Worm (Caenorhabditis elegans) whole organism, mixed stage, embryonic: ENCODE results near the gene F53A9.1.

Experiments
- M03D4.4 ChIP-seq: sonication (generic microtip); optimal IDR thresholded peaks from 2 replicates; lab custom pipeline; 2017; ENCODE audit warnings: mild to moderate bottlenecking, missing genetic modification characterization, missing compliant biosample characterization
- ceh-39 ChIP-seq: fragments of 150-350 bp; optimal IDR thresholded peaks from 2 replicates; lab custom pipeline; 2014; ENCODE audit warnings: missing biosample characterization, missing genetic modification characterization
- ceh-43 ChIP-seq: fragments of 200-800 bp; sonication (Bioruptor generic); optimal IDR thresholded peaks from 2 replicates; lab custom pipeline; 2018; ENCODE audit warnings: mild to moderate bottlenecking, missing genetic modification characterization, moderate library complexity, missing compliant biosample characterization
- ceh-83 ChIP-seq: fragments of 200-800 bp; sonication (Bioruptor generic); optimal IDR thresholded peaks from 2 replicates; lab custom pipeline; 2018; ENCODE audit warnings: mild to moderate bottlenecking, missing genetic modification characterization, missing compliant biosample characterization
- ces-1 ChIP-seq: fragments of 150-350 bp; optimal IDR thresholded peaks from 2 replicates; lab custom pipeline; 2014; ENCODE audit warnings: missing biosample characterization, missing genetic modification reagents, missing genetic modification characterization
- cnd-1 ChIP-seq: fragments of 200-800 bp; sonication (Bioruptor generic); optimal IDR thresholded peaks from 2 replicates; lab custom pipeline; 2018; ENCODE audit warnings: mild to moderate bottlenecking, missing genetic modification characterization, missing compliant biosample characterization
- drap-1 ChIP-seq: fragments of 200-800 bp; sonication (Bioruptor generic); optimal IDR thresholded peaks from 3 replicates; lab custom pipeline; 2018; ENCODE audit warnings: mild to moderate bottlenecking, missing genetic modification characterization, missing compliant biosample characterization
- elt-1 ChIP-seq: sonication (generic microtip); optimal IDR thresholded peaks from 2 replicates; lab custom pipeline; 2017; ENCODE audit warnings: missing genetic modification characterization, mild to moderate bottlenecking, missing compliant biosample characterization, antibody characterized with exemption, moderate library complexity, borderline replicate concordance; ENCODE audit not compliant: insufficient read depth
- elt-3 ChIP-seq: fragments of 150-350 bp; optimal IDR thresholded peaks from 2 replicates; lab custom pipeline; 2014; ENCODE audit warnings: missing biosample characterization, missing genetic modification characterization
- flh-1 ChIP-seq: fragments of 200-800 bp; sonication (Bioruptor generic); optimal IDR thresholded peaks from 2 replicates; lab custom pipeline; 2018; ENCODE audit warnings: mild to moderate bottlenecking, missing genetic modification characterization, moderate library complexity, missing compliant biosample characterization
- ham-2 ChIP-seq: fragments of 200-800 bp; sonication (Bioruptor generic); optimal IDR thresholded peaks from 2 replicates; lab custom pipeline; 2018; ENCODE audit warnings: mild to moderate bottlenecking, missing genetic modification characterization, missing compliant biosample characterization
- hlh-1 ChIP-seq: fragments of 150-350 bp; optimal IDR thresholded peaks from 2 replicates; lab custom pipeline; 2014; ENCODE audit warnings: missing biosample characterization, missing genetic modification reagents, missing genetic modification characterization
- lin-32 ChIP-seq: fragments of 200-800 bp; sonication (Bioruptor generic); optimal IDR thresholded peaks from 2 replicates; lab custom pipeline; 2018; ENCODE audit warnings: mild to moderate bottlenecking, missing genetic modification characterization, missing compliant biosample characterization
- lsy-2 ChIP-seq: fragments of 150-350 bp; optimal IDR thresholded peaks from 2 replicates; lab custom pipeline; 2014; ENCODE audit warnings: missing biosample characterization, missing genetic modification characterization
- mab-5 ChIP-seq: fragments of 150-350 bp; optimal IDR thresholded peaks from 2 replicates; lab custom pipeline; 2014; ENCODE audit warnings: missing biosample characterization, missing genetic modification characterization
- mls-2 ChIP-seq: sonication (generic microtip); optimal IDR thresholded peaks from 2 replicates; lab custom pipeline; 2016; ENCODE audit warnings: mild to moderate bottlenecking, missing genetic modification characterization, moderate library complexity, missing compliant biosample characterization
- nhr-12 ChIP-seq: fragments of 150-350 bp; optimal IDR thresholded peaks from 2 replicates; lab custom pipeline; 2014; ENCODE audit warnings: missing biosample characterization, missing genetic modification characterization
- nhr-2 ChIP-seq: fragments of 150-350 bp; optimal IDR thresholded peaks from 2 replicates; lab custom pipeline; 2014; ENCODE audit warnings: missing biosample characterization, missing genetic modification characterization
- nhr-237 ChIP-seq: fragments of 150-350 bp; optimal IDR thresholded peaks from 2 replicates; lab custom pipeline; 2014; ENCODE audit warnings: missing biosample characterization, missing genetic modification characterization
- nhr-28 ChIP-seq: fragments of 150-350 bp; optimal IDR thresholded peaks from 2 replicates; lab custom pipeline; 2014; ENCODE audit warnings: missing biosample characterization, missing genetic modification characterization
- nhr-76 ChIP-seq: sonication (generic microtip); optimal IDR thresholded peaks from 2 replicates; lab custom pipeline; 2017; ENCODE audit warnings: missing biosample characterization, missing genetic modification characterization
- sem-2 ChIP-seq: fragments of 200-800 bp; sonication (Bioruptor generic); optimal IDR thresholded peaks from 2 replicates; lab custom pipeline; 2018; ENCODE audit warnings: mild to moderate bottlenecking, missing genetic modification characterization, missing compliant biosample characterization
- snpc-4 ChIP-seq: fragments of 150-350 bp; optimal IDR thresholded peaks from 2 replicates; lab custom pipeline; 2014; ENCODE audit warnings: missing biosample characterization, missing genetic modification characterization
- sptf-1 ChIP-seq: sonication (generic microtip); optimal IDR thresholded peaks from 2 replicates; lab custom pipeline; 2017; ENCODE audit warnings: mild to moderate bottlenecking, missing genetic modification characterization, moderate library complexity, missing compliant biosample characterization
- unc-120 ChIP-seq: sonication (generic microtip); optimal IDR thresholded peaks from 2 replicates; lab custom pipeline; 2017; ENCODE audit warnings: missing genetic modification characterization, missing compliant biosample characterization; ENCODE audit not compliant: poor library complexity, severe bottlenecking
- unc-62 ChIP-seq: fragments of 150-350 bp; optimal IDR thresholded peaks from 2 replicates; lab custom pipeline; 2014; ENCODE audit warnings: missing biosample characterization, missing genetic modification reagents, missing genetic modification characterization
- zip-8 ChIP-seq: fragments of 150-350 bp; optimal IDR thresholded peaks from 2 replicates; lab custom pipeline; 2014; ENCODE audit warnings: missing biosample characterization, missing genetic modification characterization
- ztf-11 ChIP-seq: fragments of 150-350 bp; optimal IDR thresholded peaks from 2 replicates; lab custom pipeline; 2014; ENCODE audit warnings: missing biosample characterization, missing genetic modification characterization

The F53A9.1 gene

ce11 chrX:8713754-8714295 lies 2.4 kb downstream of the F53A9.1 start, which contains the start of gene F53A9.6:
Gene F53A9.6, minus strand, starts transcription at chrX:8713804.
- TF ChIP-seq snpc-4 (no peak), ceh-39 (tag; lab: Kevin White, UChicago) (no peak), nhr-12 (tag; lab: Kevin White, UChicago) (no peak), ceh-83 (GFP tag; lab: Kevin White, UChicago) (no peak), unc-62 (GFP tag; lab: Kevin White, UChicago) (no peak), ztf-11 (tag; lab: Kevin White, UChicago) (no peak)

ce11 chrX:8714845-8715244 lies 3.5 kb downstream of the F53A9.1 start:
- no peak for TF ChIP-seq ces-1 (GFP tag; lab: Kevin White, UChicago)
- no peak for TF ChIP-seq nhr-76
- no peak for TF ChIP-seq ztf-11 (tag; lab: Kevin White, UChicago)
- no peak for TF ChIP-seq sem-2
- no peak for TF ChIP-seq nhr-237 (tag; lab: Kevin White, UChicago)
- TF ChIP-seq flh-1 (GFP tag; lab: Kevin White, UChicago), result no peak
- TF ChIP-seq ceh-39 (tag; lab: Kevin White, UChicago), result no peak
- no peak for TF ChIP-seq ceh-83 (GFP tag; lab: Kevin White, UChicago)
- TF ChIP-seq drap-1 (GFP tag; lab: Kevin White, UChicago), result no peak
- no peak for TF ChIP-seq hlh-1 (tag; lab: Kevin White, UChicago)
- TF ChIP-seq unc-62 (GFP tag; lab: Kevin White, UChicago), result no peak
- no peak for TF ChIP-seq unc-120
- TF ChIP-seq cnd-1 (tag; lab: Kevin White, UChicago), result no peak
- no peak for TF ChIP-seq elt-3 (tag; lab: Kevin White, UChicago)
- TF ChIP-seq, all 35 proteins: peak for 0

- TF ChIP-seq elt-1 (tag; lab: Kevin White, UChicago) (no peak), M03D4.4 (tag; lab: Kevin White, UChicago) (no peak), sptf-1 (no peak), lin-32 (GFP tag; lab: Kevin White, UChicago) (no peak), nhr-2 (tag; lab: Kevin White, UChicago) (no peak)
These were observed 5.4 kb downstream of the F53A9.1 start, which contains the start of gene F53A9.7 for ce11 chrX:8716822-8717221. Gene F53A9.7, minus strand, starts transcription at chrX:8716922.

- no peak for TF ChIP-seq elt-3 (tag; lab: Kevin White, UChicago)
- TF ChIP-seq ceh-39 (tag; lab: Kevin White, UChicago), result no peak
- TF ChIP-seq mls-2 (tag; lab: Kevin White, UChicago), result no peak
- TF ChIP-seq snpc-4, result no peak
- TF ChIP-seq hlh-1 (tag; lab: Kevin White, UChicago), result no peak
- no peak for TF ChIP-seq ceh-43 (GFP tag; lab: Kevin White, UChicago)
- no peak for TF ChIP-seq lsy-2 (tag; lab: Kevin White, UChicago)
- TF ChIP-seq ceh-83 (GFP tag; lab: Kevin White, UChicago), result no peak
- TF ChIP-seq unc-62 (GFP tag; lab: Kevin White, UChicago), result no peak
- TF ChIP-seq elt-1 (tag; lab: Kevin White, UChicago), result no peak
- no peak for TF ChIP-seq unc-120
- no peak for TF ChIP-seq nhr-28 (tag; lab: Kevin White, UChicago)
- TF ChIP-seq flh-1 (GFP tag; lab: Kevin White, UChicago), result no peak
- no peak for TF ChIP-seq sptf-1
These were observed 6.8 kb downstream of the F53A9.1 start for ce11 chrX:8718153-8718552.

- no peak for TF ChIP-seq ces-1 (GFP tag; lab: Kevin White, UChicago)
- no peak for TF ChIP-seq zip-8
- TF ChIP-seq ceh-83 (GFP tag; lab: Kevin White, UChicago), result no peak
These were observed 7.5 kb downstream of the F53A9.1 start, which contains the start of gene F53A9.8 for ce11 chrX:8718856-8719255. Gene F53A9.8, minus strand, starts transcription at chrX:8718904.

ce11 chrX:8719888-8720287 lies 8.5 kb downstream of the F53A9.1 start:
- TF ChIP-seq elt-1 (tag; lab: Kevin White, UChicago) (no peak), nhr-2 (tag; lab: Kevin White, UChicago) (no peak), ham-2 (no peak), ceh-43 (GFP tag; lab: Kevin White, UChicago) (no peak), unc-120 (no peak), mab-5 (tag; lab: Kevin White, UChicago) (no peak), nhr-12 (tag; lab: Kevin White, UChicago) (no peak), hlh-1 (tag; lab: Kevin White, UChicago) (no peak)
